Fruit fly (Drosophila melanogaster) whole organism, embryonic: ENCODE measurements around the gene UBL3.

Experiments
- ATbp ChIP-seq: fragments of 200-800 bp; sonication (Bioruptor generic); optimal IDR thresholded peaks from 2 replicates; lab custom pipeline; 2017; ENCODE audit warnings: missing biosample characterization, mild to moderate bottlenecking, missing genetic modification characterization, missing genetic modification reagents
- Atf3 ChIP-seq: fragments of 200-800 bp; sonication (Bioruptor generic); optimal IDR thresholded peaks from 3 replicates; lab custom pipeline; 2016; ENCODE audit warnings: missing biosample characterization, missing genetic modification characterization
- Bgb ChIP-seq: fragments of 200-800 bp; sonication (Bioruptor generic); IDR thresholded peaks from 2 replicates; pipeline ENCODE4 v1.3.6; 2022; ENCODE audit warnings: missing biosample characterization, missing genetic modification characterization; ENCODE audit not compliant: partially characterized antibody
- CG13123 ChIP-seq: fragments of 200-800 bp; sonication (Bioruptor generic); optimal IDR thresholded peaks from 2 replicates; lab custom pipeline; 2016; ENCODE audit warnings: missing biosample characterization, missing genetic modification characterization
- CG17612 ChIP-seq: fragments of 200-800 bp; sonication (Bioruptor generic); IDR thresholded peaks from 2 replicates; pipeline ENCODE4 v1.3.6; 2022; ENCODE audit warnings: missing biosample characterization, missing genetic modification characterization
- CG17912 ChIP-seq: fragments of 200-800 bp; sonication (Bioruptor generic); optimal IDR thresholded peaks from 2 replicates; lab custom pipeline; 2018; ENCODE audit warnings: missing biosample characterization, mild to moderate bottlenecking, missing genetic modification characterization
- CG2116 ChIP-seq: fragments of 200-800 bp; sonication (Bioruptor generic); optimal IDR thresholded peaks from 3 replicates; lab custom pipeline; 2018; ENCODE audit warnings: missing biosample characterization, mild to moderate bottlenecking, missing genetic modification characterization
- CG2678 ChIP-seq: fragments of 200-800 bp; sonication (Bioruptor generic); optimal IDR thresholded peaks from 3 replicates; lab custom pipeline; 2019; ENCODE audit warnings: missing biosample characterization, mild to moderate bottlenecking, missing genetic modification characterization, moderate library complexity
- CG30403 ChIP-seq: fragments of 200-800 bp; sonication (Bioruptor generic); optimal IDR thresholded peaks from 3 replicates; lab custom pipeline; 2016; ENCODE audit warnings: missing biosample characterization, missing genetic modification characterization
- CG31388 ChIP-seq: fragments of 200-800 bp; sonication (Bioruptor generic); optimal IDR thresholded peaks from 2 replicates; lab custom pipeline; 2016; ENCODE audit warnings: missing biosample characterization, missing genetic modification characterization
- CG34224 ChIP-seq: fragments of 200-800 bp; sonication (Bioruptor generic); IDR thresholded peaks from 3 replicates; pipeline ENCODE4 v1.3.6; 2022; ENCODE audit warnings: missing biosample characterization, missing genetic modification characterization; ENCODE audit not compliant: partially characterized antibody
- CG42726 ChIP-seq: fragments of 200-800 bp; sonication (Bioruptor generic); IDR thresholded peaks from 2 replicates; pipeline ENCODE4 v1.3.6; 2022; ENCODE audit warnings: missing biosample characterization, missing genetic modification characterization; ENCODE audit not compliant: partially characterized antibody
- CG4854 ChIP-seq: fragments of 200-800 bp; sonication (Bioruptor generic); optimal IDR thresholded peaks from 2 replicates; lab custom pipeline; 2016; ENCODE audit warnings: missing biosample characterization, missing genetic modification characterization, inconsistent platforms
- CG6689 ChIP-seq: fragments of 200-800 bp; sonication (Bioruptor generic); IDR thresholded peaks from 2 replicates; pipeline ENCODE4 v1.3.6; 2022; ENCODE audit warnings: missing biosample characterization, missing genetic modification characterization
- CG7839 ChIP-seq: fragments of 200-800 bp; sonication (Bioruptor generic); optimal IDR thresholded peaks from 3 replicates; lab custom pipeline; 2018; ENCODE audit warnings: missing biosample characterization, mild to moderate bottlenecking, missing genetic modification characterization, moderate library complexity
- CG7987 ChIP-seq: fragments of 200-800 bp; sonication (Bioruptor generic); optimal IDR thresholded peaks from 2 replicates; lab custom pipeline; 2018; ENCODE audit warnings: missing biosample characterization, mild to moderate bottlenecking, missing genetic modification characterization, moderate library complexity
- CG9727 ChIP-seq: fragments of 200-800 bp; sonication (Bioruptor generic); optimal IDR thresholded peaks from 3 replicates; lab custom pipeline; 2017; ENCODE audit warnings: missing biosample characterization, mild to moderate bottlenecking, missing genetic modification characterization
- CG9817 ChIP-seq: fragments of 200-800 bp; sonication (Bioruptor generic); optimal IDR thresholded peaks from 2 replicates; lab custom pipeline; 2018; ENCODE audit warnings: missing biosample characterization, mild to moderate bottlenecking, missing genetic modification characterization, moderate library complexity
- D19A ChIP-seq: fragments of 200-800 bp; optimal IDR thresholded peaks from 3 replicates; lab custom pipeline; 2019; ENCODE audit warnings: missing biosample characterization, mild to moderate bottlenecking, missing genetic modification characterization, moderate library complexity
- D19B ChIP-seq: fragments of 200-800 bp; sonication (Bioruptor generic); optimal IDR thresholded peaks from 2 replicates; lab custom pipeline; 2017; ENCODE audit warnings: missing biosample characterization, mild to moderate bottlenecking, missing genetic modification characterization
- Dbx ChIP-seq: fragments of 200-800 bp; sonication (Bioruptor generic); IDR thresholded peaks from 3 replicates; pipeline ENCODE4 v1.3.6; 2022; ENCODE audit warnings: missing biosample characterization, missing genetic modification characterization
- Dll ChIP-seq: fragments of 200-800 bp; sonication (Bioruptor generic); IDR thresholded peaks from 4 replicates; pipeline ENCODE4 v1.3.6; 2022; ENCODE audit warnings: missing biosample characterization, missing genetic modification characterization; ENCODE audit not compliant: partially characterized antibody
- E2f1 ChIP-seq: fragments of 200-800 bp; sonication (Bioruptor generic); IDR thresholded peaks from 2 replicates; pipeline ENCODE4 v1.3.6; 2022; ENCODE audit warnings: missing biosample characterization, missing genetic modification characterization
- H2.0 ChIP-seq: fragments of 200-800 bp; sonication (Bioruptor generic); IDR thresholded peaks from 2 replicates; pipeline ENCODE4 v1.3.6; 2022; ENCODE audit warnings: missing biosample characterization, missing genetic modification characterization
- Myb ChIP-seq: fragments of 200-800 bp; sonication (Bioruptor generic); optimal IDR thresholded peaks from 2 replicates; lab custom pipeline; 2016; ENCODE audit warnings: missing biosample characterization, missing genetic modification characterization
- Rx ChIP-seq: fragments of 200-800 bp; sonication (Bioruptor generic); IDR thresholded peaks from 2 replicates; pipeline ENCODE4 v1.3.6; 2022; ENCODE audit warnings: missing biosample characterization, missing genetic modification characterization
- Side ChIP-seq: fragments of 200-800 bp; sonication (Bioruptor generic); optimal IDR thresholded peaks from 2 replicates; lab custom pipeline; 2016; ENCODE audit warnings: missing biosample characterization, missing genetic modification characterization
- Tbp ChIP-seq: fragments of >200 bp; optimal IDR thresholded peaks from 2 replicates; lab custom pipeline; 2018; ENCODE audit warnings: missing biosample characterization, missing genetic modification characterization
- Xrp1 ChIP-seq: fragments of 200-800 bp; sonication (Bioruptor generic); IDR thresholded peaks from 2 replicates; pipeline ENCODE4 v1.3.6; 2022; ENCODE audit warnings: missing biosample characterization, missing genetic modification characterization
- abd-A ChIP-seq: fragments of 200-800 bp; sonication (Bioruptor generic); optimal IDR thresholded peaks from 3 replicates; lab custom pipeline; 2019; ENCODE audit warnings: missing biosample characterization, mild to moderate bottlenecking, missing genetic modification characterization, moderate library complexity
- ac ChIP-seq: fragments of 200-800 bp; sonication (Bioruptor generic); optimal IDR thresholded peaks from 3 replicates; lab custom pipeline; 2017; ENCODE audit warnings: missing biosample characterization, mild to moderate bottlenecking, missing genetic modification characterization
- aop ChIP-seq: fragments of 200-800 bp; sonication (Bioruptor generic); IDR thresholded peaks from 2 replicates; pipeline ENCODE4 v1.3.6; 2022; ENCODE audit warnings: missing biosample characterization, missing genetic modification characterization
- ap ChIP-seq: fragments of 200-800 bp; sonication (Bioruptor generic); IDR thresholded peaks from 2 replicates; pipeline ENCODE4 v1.3.6; 2022; ENCODE audit warnings: missing biosample characterization, missing genetic modification characterization
- bowl ChIP-seq: fragments of 200-800 bp; sonication (Bioruptor generic); IDR thresholded peaks from 2 replicates; pipeline ENCODE4 v1.3.6; 2022; ENCODE audit warnings: missing biosample characterization, missing genetic modification characterization
- br ChIP-seq: fragments of >200 bp; optimal IDR thresholded peaks from 2 replicates; lab custom pipeline; 2017
- croc ChIP-seq: fragments of 200-800 bp; sonication (Bioruptor generic); conservative IDR thresholded peaks from 3 replicates; pipeline ENCODE4 v1.3.6; 2022; ENCODE audit warnings: missing biosample characterization, missing genetic modification characterization
- da ChIP-seq: fragments of 200-800 bp; sonication (Bioruptor generic); optimal IDR thresholded peaks from 2 replicates; lab custom pipeline; 2016; ENCODE audit warnings: missing biosample characterization, missing genetic modification characterization
- dati ChIP-seq: fragments of 200-800 bp; sonication (Bioruptor generic); IDR thresholded peaks from 2 replicates; pipeline ENCODE4 v1.3.6; 2022; ENCODE audit warnings: missing biosample characterization, missing genetic modification characterization
- fd64A ChIP-seq: fragments of 200-800 bp; sonication (Bioruptor generic); optimal IDR thresholded peaks from 3 replicates; lab custom pipeline; 2018; ENCODE audit warnings: missing biosample characterization, mild to moderate bottlenecking, missing genetic modification characterization
- gce ChIP-seq: fragments of 200-800 bp; sonication (Bioruptor generic); IDR thresholded peaks from 3 replicates; pipeline ENCODE4 v1.3.6; 2022; ENCODE audit warnings: missing biosample characterization, missing genetic modification characterization
- lab ChIP-seq: fragments of 200-800 bp; sonication (Bioruptor generic); optimal IDR thresholded peaks from 3 replicates; lab custom pipeline; 2017; ENCODE audit warnings: missing biosample characterization, missing genetic modification characterization, mild to moderate bottlenecking, moderate library complexity, missing genetic modification reagents
- lilli ChIP-seq: fragments of 200-800 bp; sonication (Bioruptor generic); optimal IDR thresholded peaks from 3 replicates; lab custom pipeline; 2016; ENCODE audit warnings: missing biosample characterization, missing genetic modification characterization
- maf-S ChIP-seq: fragments of 200-800 bp; sonication (Bioruptor generic); optimal IDR thresholded peaks from 2 replicates; lab custom pipeline; 2016; ENCODE audit warnings: missing biosample characterization, missing genetic modification characterization
- nerfin-2 ChIP-seq: fragments of 200-800 bp; sonication (Bioruptor generic); IDR thresholded peaks from 2 replicates; pipeline ENCODE4 v1.3.6; 2022; ENCODE audit warnings: missing biosample characterization, missing genetic modification characterization; ENCODE audit not compliant: partially characterized antibody
- p53 ChIP-seq: fragments of 200-800 bp; sonication (Bioruptor generic); optimal IDR thresholded peaks from 2 replicates; lab custom pipeline; 2016; ENCODE audit warnings: missing biosample characterization, missing genetic modification characterization
- sens ChIP-seq: fragments of 200-800 bp; sonication (Bioruptor generic); peaks from one replicate; lab custom pipeline; 2016; ENCODE audit warnings: missing biosample characterization, missing genetic modification characterization
- sima ChIP-seq: fragments of 200-800 bp; sonication (Bioruptor generic); optimal IDR thresholded peaks from 2 replicates; lab custom pipeline; 2016; ENCODE audit warnings: missing biosample characterization, missing genetic modification characterization
- so ChIP-seq: fragments of 200-800 bp; sonication (Bioruptor generic); IDR thresholded peaks from 3 replicates; pipeline ENCODE4 v1.3.6; 2022; ENCODE audit warnings: missing biosample characterization, missing genetic modification characterization
- sob ChIP-seq: fragments of 200-800 bp; sonication (Bioruptor generic); IDR thresholded peaks from 2 replicates; pipeline ENCODE4 v1.3.6; 2022; ENCODE audit warnings: missing biosample characterization, missing genetic modification characterization
- tll ChIP-seq, 2 experiments: fragments of 200-800 bp in 1 of 2; fragments of >200 bp in 1 of 2; sonication (Bioruptor generic) in 1 of 2; optimal IDR thresholded peaks; 2 replicates each; lab custom pipeline; 2017 to 2019; ENCODE audit warnings: missing biosample characterization in 2 of 2, missing genetic modification characterization in 2 of 2, mild to moderate bottlenecking in 1 of 2, moderate library complexity in 1 of 2
- wdn ChIP-seq: fragments of 200-800 bp; sonication (Bioruptor generic); IDR thresholded peaks from 2 replicates; pipeline ENCODE4 v1.3.6; 2022; ENCODE audit warnings: missing biosample characterization, missing genetic modification characterization
- wor ChIP-seq: fragments of 200-800 bp; sonication (Bioruptor generic); IDR thresholded peaks from 2 replicates; pipeline ENCODE4 v1.3.6; 2022; ENCODE audit warnings: missing biosample characterization, missing genetic modification characterization
- z ChIP-seq: fragments of 200-800 bp; sonication (Bioruptor generic); IDR thresholded peaks from 3 replicates; pipeline ENCODE4 v1.3.6; 2022; ENCODE audit warnings: missing biosample characterization, missing genetic modification characterization

The UBL3 gene

dm6 chrX:15835393-15835792 is 17.6 kb downstream of the UBL3 start, which contains the start of gene Chc (continued):
- TF ChIP-seq nerfin-2 (GFP tag; lab: Robert Waterston, UW) (peak; percentile 93), ATbp (GFP tag; lab: Kevin White, UChicago) (no peak), Dll (GFP tag; lab: Robert Waterston, UW) (peak; percentile 94), CG7987 (no peak), CG9727 (GFP tag; lab: Kevin White, UChicago) (no peak), abd-A (tag; lab: Kevin White, UChicago) (no peak), CG2116 (GFP tag; lab: Kevin White, UChicago) (peak; percentile 84), bowl (no peak), p53 (GFP tag; lab: Kevin White, UChicago) (no peak), CG34224 (peak; percentile 97), sob (GFP tag; lab: Robert Waterston, UW) (peak; percentile 10; the same call in 1 of the 2 replicates), D19A (tag; lab: Kevin White, UChicago) (peak; percentile 19), D19B (no peak), CG7839 (tag; lab: Kevin White, UChicago) (no peak), Rx (GFP tag; lab: Robert Waterston, UW) (no peak), Myb (GFP tag; lab: Kevin White, UChicago) (peak; percentile 40), lab (GFP tag; lab: Kevin White, UChicago) (no peak), CG31388 (GFP tag; lab: Kevin White, UChicago) (no peak), wdn (GFP tag; lab: Robert Waterston, UW) (no peak), Xrp1 (GFP tag; lab: Robert Waterston, UW) (no peak), tll (GFP tag; optimal IDR thresholded peaks at IDR 0.05; lab: Kevin White, UChicago) (no peak), Atf3 (no peak), fd64A (GFP tag; lab: Kevin White, UChicago) (no peak), gce (GFP tag; lab: Robert Waterston, UW) (no peak), so (no peak), croc (no peak), sens (peak; percentile 57), Side (GFP tag; lab: Kevin White, UChicago) (no peak), CG17912 (GFP tag; lab: Kevin White, UChicago) (no peak), CG9817 (tag; lab: Kevin White, UChicago) (no peak), aop (GFP tag; lab: Robert Waterston, UW) (no peak), Bgb (peak; percentile 98), ac (GFP tag; lab: Kevin White, UChicago) (no peak), Dbx (GFP tag; lab: Robert Waterston, UW) (no peak), maf-S (no peak), Tbp (GFP tag; lab: Kevin White, UChicago) (no peak), H2.0 (GFP tag; lab: Robert Waterston, UW) (no peak), da (no peak), br (lab: Kevin White, UChicago) (no peak), CG13123 (no peak), wor (GFP tag; lab: Robert Waterston, UW) (no peak), ap (GFP tag; lab: Robert Waterston, UW) (no peak), CG42726 (peak; percentile 96), dati (GFP tag; lab: Robert Waterston, UW) (no peak), sima (no peak), z (GFP tag; lab: Robert Waterston, UW) (no peak), CG2678 (tag; lab: Kevin White, UChicago) (no peak), CG6689 (GFP tag; lab: Robert Waterston, UW) (no peak), CG30403 (GFP tag; lab: Kevin White, UChicago) (no peak), lilli (GFP tag; lab: Kevin White, UChicago) (no peak), CG17612 (no peak), E2f1 (no peak), CG4854 (GFP tag; lab: Kevin White, UChicago) (no peak)
